Worm (Caenorhabditis elegans) whole organism, L1 larva: ENCODE measurements around the gene F28G4.3.

Source experiments
- ama-1 ChIP-seq: fragments of 150-350 bp; optimal IDR thresholded peaks from 2 replicates; lab custom pipeline; 2014
- ceh-82 ChIP-seq, 3 experiments: fragments of 150-350 bp in 1 of 3; sonication (generic microtip) in 2 of 3; optimal IDR thresholded peaks; 2 replicates each; lab custom pipeline; 2014 to 2017; ENCODE audit warnings: missing biosample characterization in 3 of 3, missing genetic modification characterization in 3 of 3
- fos-1 ChIP-seq: fragments of 150-350 bp; optimal IDR thresholded peaks from 2 replicates; lab custom pipeline; 2014; ENCODE audit warnings: missing biosample characterization, missing genetic modification characterization
- lsy-2 ChIP-seq, 2 experiments: fragments of 150-350 bp; optimal IDR thresholded peaks; 2 replicates each; lab custom pipeline; 2014; ENCODE audit warnings: missing biosample characterization in 2 of 2, missing genetic modification characterization in 2 of 2
- mef-2 ChIP-seq: fragments of 150-350 bp; optimal IDR thresholded peaks from 2 replicates; lab custom pipeline; 2014; ENCODE audit warnings: missing biosample characterization, missing genetic modification characterization
- nhr-84 ChIP-seq: sonication (generic microtip); optimal IDR thresholded peaks from 2 replicates; lab custom pipeline; 2017; ENCODE audit warnings: missing biosample characterization, missing genetic modification characterization
- sox-4 ChIP-seq: sonication (generic microtip); optimal IDR thresholded peaks from 2 replicates; lab custom pipeline; 2016; ENCODE audit warnings: missing genetic modification characterization, missing compliant biosample characterization

DNA sequence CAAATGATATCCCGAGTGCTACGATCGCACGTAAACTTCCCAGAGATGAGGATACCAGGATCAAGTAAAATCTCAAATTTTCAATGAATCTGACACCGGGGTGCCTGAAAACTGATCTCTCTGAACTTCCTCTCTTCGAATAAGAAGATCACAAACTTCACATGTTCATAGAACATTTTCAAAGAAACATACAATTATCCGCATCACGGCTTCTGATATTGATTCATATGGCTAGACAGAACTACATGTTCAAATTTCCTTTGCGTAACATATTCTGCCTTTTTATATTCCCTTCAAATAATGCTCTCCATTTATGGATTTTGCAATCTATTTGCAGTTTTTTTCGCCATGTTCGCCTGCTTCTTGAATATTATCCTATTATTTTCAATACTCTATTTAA lies 9.6 kb upstream of the F28G4.3 start, which contains the start of gene srbc-83:
- no peak for TF ChIP-seq ceh-82 (tag; optimal IDR thresholded peaks at IDR 0.05; lab: Kevin White, UChicago)
- TF ChIP-seq lsy-2 (tag; optimal IDR thresholded peaks at IDR 0.05; lab: Kevin White, UChicago): no peak
- no peak for TF ChIP-seq sox-4 (tag; lab: Kevin White, UChicago)
- TF ChIP-seq mef-2: no peak
- no peak for TF ChIP-seq ama-1
- TF ChIP-seq fos-1 (tag; lab: Kevin White, UChicago): no peak
- no peak for TF ChIP-seq nhr-84 (tag; lab: Kevin White, UChicago)
